Worm (Caenorhabditis elegans) whole organism, L4 larva: Measurements from ENCODE around the gene str-77.

ENCODE experiments used
- ceh-82 ChIP-seq: sonication (generic microtip); optimal IDR thresholded peaks from 2 replicates; lab custom pipeline; 2017; ENCODE audit warnings: missing biosample characterization, missing genetic modification characterization
- daf-8 ChIP-seq: fragments of 200-800 bp; sonication (Bioruptor generic); IDR thresholded peaks from 2 replicates; pipeline ENCODE4 v1.3.6; 2022; ENCODE audit warnings: missing genetic modification characterization, missing compliant biosample characterization
- lin-38 ChIP-seq: fragments of 200-800 bp; sonication (Bioruptor generic); IDR thresholded peaks from 2 replicates; pipeline ENCODE4 v1.3.6; 2022; ENCODE audit warnings: missing genetic modification reagents, missing genetic modification characterization, missing compliant biosample characterization
- lsy-2 ChIP-seq, 2 experiments: fragments of 150-350 bp in 1 of 2; sonication (generic microtip) in 1 of 2; optimal IDR thresholded peaks; 2 replicates each; lab custom pipeline; 2014 to 2017; ENCODE audit warnings: missing biosample characterization in 2 of 2, missing genetic modification characterization in 2 of 2
- mep-1 ChIP-seq: fragments of 150-350 bp; sonication (generic microtip); optimal IDR thresholded peaks from 3 replicates; lab custom pipeline; 2014; ENCODE audit warnings: missing biosample characterization, missing genetic modification characterization
- mxl-3 ChIP-seq: fragments of 200-800 bp; sonication (Bioruptor generic); optimal IDR thresholded peaks from 2 replicates; lab custom pipeline; 2018; ENCODE audit warnings: mild to moderate bottlenecking, missing genetic modification characterization, missing compliant biosample characterization
- snpc-4 ChIP-seq: fragments of 150-350 bp; optimal IDR thresholded peaks from 2 replicates; lab custom pipeline; 2014; ENCODE audit warnings: missing biosample characterization, missing genetic modification characterization
- unc-130 ChIP-seq: sonication (generic microtip); optimal IDR thresholded peaks from 2 replicates; lab custom pipeline; 2016; ENCODE audit warnings: missing genetic modification reagents, missing genetic modification characterization, missing compliant biosample characterization
- ztf-11 ChIP-seq: fragments of 150-350 bp; optimal IDR thresholded peaks from 2 replicates; lab custom pipeline; 2014; ENCODE audit warnings: missing biosample characterization, missing genetic modification characterization

- TF ChIP-seq mxl-3 (GFP tag; lab: Kevin White, UChicago) (no peak), unc-130 (GFP tag; lab: Kevin White, UChicago) (no peak), mep-1 (tag; lab: Kevin White, UChicago) (no peak), lsy-2 (tag; optimal IDR thresholded peaks at IDR 0.05; lab: Kevin White, UChicago) (no peak), ceh-82 (tag; lab: Kevin White, UChicago) (no peak), ztf-11 (no peak), daf-8 (GFP tag; lab: Robert Waterston, UW) (no peak), snpc-4 (no peak), lin-38 (GFP tag; lab: Robert Waterston, UW) (no peak)
These were observed 12.4 kb upstream of the str-77 start for ce11 chrV:17706217-17706806.
